Fruit fly (Drosophila melanogaster): Measurements from ENCODE around the gene CG16704.

Gene CG16704

dm6 chr2L:3703260-3703659 is 10.9 kb upstream of the CG16704 start, which contains the start of gene CG2816 (continued):
- TF ChIP-seq Hsf (GFP tag; optimal IDR thresholded peaks at IDR 0.05) (peak; percentile 12), CG11696 (GFP tag; IDR thresholded peaks at IDR 0.05) (no peak), CG7372 (GFP tag; IDR thresholded peaks at IDR 0.05) (peak; percentile 85), HLH54F (GFP tag; optimal IDR thresholded peaks at IDR 0.05) (peak; percentile 72), CG3847 (GFP tag; IDR thresholded peaks at IDR 0.05) (peak; percentile 89), hbn (GFP tag; IDR thresholded peaks at IDR 0.05; ENCODE audit: partially characterized antibody) (no peak), CG9727 (GFP tag; optimal IDR thresholded peaks at IDR 0.05) (no peak), CG9932 (GFP tag; IDR thresholded peaks at IDR 0.05) (peak; percentile 98), dati (GFP tag; IDR thresholded peaks at IDR 0.05) (no peak), CG30403 (GFP tag; optimal IDR thresholded peaks at IDR 0.05) (peak; percentile 80), CG2889 (GFP tag; IDR thresholded peaks at IDR 0.05) (peak; percentile 76; the same call in 2 of the 3 replicates), Xbp1 (GFP tag; optimal IDR thresholded peaks at IDR 0.05) (peak; percentile 27), Vsx1 (GFP tag; optimal IDR thresholded peaks at IDR 0.05) (no peak), Spps (tag; optimal IDR thresholded peaks at IDR 0.05) (no peak), CG14710 (tag; optimal IDR thresholded peaks at IDR 0.05) (no peak), Elba2 (GFP tag; optimal IDR thresholded peaks at IDR 0.05) (no peak), Sox100B (GFP tag; optimal IDR thresholded peaks at IDR 0.05) (peak; percentile 4), bbx (GFP tag; IDR thresholded peaks at IDR 0.05; ENCODE audit: partially characterized antibody) (no peak), CG1603 (tag; optimal IDR thresholded peaks at IDR 0.05) (peak; percentile 51), Bgb (GFP tag; IDR thresholded peaks at IDR 0.05; ENCODE audit: partially characterized antibody) (no peak), CG16813 (GFP tag; IDR thresholded peaks at IDR 0.05; ENCODE audit: partially characterized antibody) (no peak), CG10959 (GFP tag; IDR thresholded peaks at IDR 0.05) (no peak), Mrtf (GFP tag; IDR thresholded peaks at IDR 0.05) (peak; percentile 78; the same call in 2 of the 3 replicates), CG9215 (GFP tag; IDR thresholded peaks at IDR 0.05) (no peak), pan (optimal IDR thresholded peaks at IDR 0.05) (no peak), pan (GFP tag; optimal IDR thresholded peaks at IDR 0.05 in 1 of 2, IDR thresholded peaks at IDR 0.05 in 1 of 2) (peak in 1 of 2 experiments; percentile 60), CG15479 (GFP tag; optimal IDR thresholded peaks at IDR 0.05) (no peak), CG13287 (GFP tag; IDR thresholded peaks at IDR 0.05; ENCODE audit: partially characterized antibody) (no peak), ci (GFP tag; IDR thresholded peaks at IDR 0.05) (no peak), fd64A (GFP tag; optimal IDR thresholded peaks at IDR 0.05) (no peak), Atf6 (GFP tag; IDR thresholded peaks at IDR 0.05) (peak; percentile 68), CG7987 (GFP tag; optimal IDR thresholded peaks at IDR 0.05) (no peak), Dfd (GFP tag; optimal IDR thresholded peaks at IDR 0.05) (no peak), klu (GFP tag; IDR thresholded peaks at IDR 0.05) (peak; percentile 83), CG18599 (GFP tag; optimal IDR thresholded peaks at IDR 0.05) (peak; percentile 61), sob (GFP tag; IDR thresholded peaks at IDR 0.05) (peak; percentile 93), CG10209 (GFP tag; optimal IDR thresholded peaks at IDR 0.05) (peak; percentile 54), BEAF-32 (GFP tag; optimal IDR thresholded peaks at IDR 0.05) (no peak), emc (GFP tag; optimal IDR thresholded peaks at IDR 0.05) (no peak), CG17568 (GFP tag; optimal IDR thresholded peaks at IDR 0.05) (no peak), CG14441 (GFP tag; IDR thresholded peaks at IDR 0.05) (peak; percentile 63; the same call in 1 of the 2 replicates)

- TF ChIP-seq eyg (GFP tag; optimal IDR thresholded peaks at IDR 0.05), result no peak
- no peak for TF ChIP-seq CG7786 (GFP tag; optimal IDR thresholded peaks at IDR 0.05)
- TF ChIP-seq CG12104 (GFP tag; optimal IDR thresholded peaks at IDR 0.05), result no peak
- no peak for TF ChIP-seq CG33213 (GFP tag; optimal IDR thresholded peaks at IDR 0.05)
- TF ChIP-seq CG14710 (tag; optimal IDR thresholded peaks at IDR 0.05), result no peak
- TF ChIP-seq Hmx (GFP tag; optimal IDR thresholded peaks at IDR 0.05), result no peak
- TF ChIP-seq run (tag; optimal IDR thresholded peaks at IDR 0.05), result no peak
- no peak for TF ChIP-seq lab (GFP tag; optimal IDR thresholded peaks at IDR 0.05)
- TF ChIP-seq CG3281 (GFP tag; optimal IDR thresholded peaks at IDR 0.05), result no peak
- no peak for TF ChIP-seq Sry-β (GFP tag; optimal IDR thresholded peaks at IDR 0.05)
Measured at dm6 chr2L:3701526-3701925, 9.1 kb upstream of the CG16704 start, which contains the start of gene CG43145. TSS of gene CG43145 (plus strand) at chr2L:3701826.

Data from whole organism, embryonic.